Fruit fly (Drosophila melanogaster) whole organism, embryonic: ENCODE data around the gene pug.

ENCODE experiments used
- CG10209 ChIP-seq: fragments of 200-800 bp; sonication (Bioruptor generic); optimal IDR thresholded peaks from 3 replicates; lab custom pipeline; 2017; ENCODE audit warnings: missing biosample characterization, mild to moderate bottlenecking, missing genetic modification characterization, missing genetic modification reagents
- CG13287 ChIP-seq: fragments of 200-800 bp; sonication (Bioruptor generic); IDR thresholded peaks from 2 replicates; pipeline ENCODE4 v1.3.6; 2022; ENCODE audit warnings: missing biosample characterization, missing genetic modification characterization; ENCODE audit not compliant: partially characterized antibody
- CG14710 ChIP-seq: fragments of 200-800 bp; sonication (Bioruptor generic); optimal IDR thresholded peaks from 3 replicates; lab custom pipeline; 2019; ENCODE audit warnings: missing biosample characterization, mild to moderate bottlenecking, missing genetic modification characterization, moderate library complexity
- CG15601 ChIP-seq: fragments of 200-800 bp; sonication (Bioruptor generic); optimal IDR thresholded peaks from 3 replicates; lab custom pipeline; 2019; ENCODE audit warnings: missing biosample characterization, mild to moderate bottlenecking, missing genetic modification characterization, moderate library complexity
- CG1603 ChIP-seq: fragments of 200-800 bp; sonication (Bioruptor generic); optimal IDR thresholded peaks from 2 replicates; lab custom pipeline; 2019; ENCODE audit warnings: missing biosample characterization, mild to moderate bottlenecking, missing genetic modification characterization, moderate library complexity
- CG17186 ChIP-seq: fragments of 200-800 bp; sonication (Bioruptor generic); optimal IDR thresholded peaks from 3 replicates; lab custom pipeline; 2017; ENCODE audit warnings: missing biosample characterization, missing genetic modification reagents, missing genetic modification characterization
- CG17359 ChIP-seq: fragments of 200-800 bp; sonication (Bioruptor generic); optimal IDR thresholded peaks from 3 replicates; lab custom pipeline; 2018; ENCODE audit warnings: missing biosample characterization, mild to moderate bottlenecking, missing genetic modification characterization, moderate library complexity
- CG17612 ChIP-seq: fragments of 200-800 bp; sonication (Bioruptor generic); IDR thresholded peaks from 2 replicates; pipeline ENCODE4 v1.3.6; 2022; ENCODE audit warnings: missing biosample characterization, missing genetic modification characterization
- CG17912 ChIP-seq: fragments of 200-800 bp; sonication (Bioruptor generic); optimal IDR thresholded peaks from 2 replicates; lab custom pipeline; 2018; ENCODE audit warnings: missing biosample characterization, mild to moderate bottlenecking, missing genetic modification characterization
- CG32767 ChIP-seq: fragments of 200-800 bp; sonication (Bioruptor generic); IDR thresholded peaks from 2 replicates; pipeline ENCODE4 v1.3.6; 2022; ENCODE audit warnings: missing biosample characterization, missing genetic modification characterization
- CG3281 ChIP-seq: fragments of 200-800 bp; sonication (Bioruptor generic); optimal IDR thresholded peaks from 3 replicates; lab custom pipeline; 2017; ENCODE audit warnings: missing biosample characterization, mild to moderate bottlenecking, missing genetic modification characterization
- CG4730 ChIP-seq: fragments of 200-800 bp; sonication (Bioruptor generic); IDR thresholded peaks from 2 replicates; pipeline ENCODE4 v1.3.6; 2022; ENCODE audit warnings: missing biosample characterization, missing genetic modification characterization
- CG6683 ChIP-seq: fragments of 200-800 bp; sonication (Bioruptor generic); optimal IDR thresholded peaks from 2 replicates; lab custom pipeline; 2017; ENCODE audit warnings: missing biosample characterization, mild to moderate bottlenecking, missing genetic modification characterization, missing genetic modification reagents
- CG7745 ChIP-seq: fragments of 200-800 bp; sonication (Bioruptor generic); optimal IDR thresholded peaks from 2 replicates; lab custom pipeline; 2018; ENCODE audit warnings: missing biosample characterization, mild to moderate bottlenecking, missing genetic modification characterization, moderate library complexity
- CG8089 ChIP-seq: fragments of 200-800 bp; sonication (Bioruptor generic); optimal IDR thresholded peaks from 3 replicates; lab custom pipeline; 2016; ENCODE audit warnings: missing biosample characterization, missing genetic modification characterization
- CTCF ChIP-seq: fragments of 200-800 bp; sonication (Bioruptor generic); optimal IDR thresholded peaks from 2 replicates; lab custom pipeline; 2017; ENCODE audit warnings: missing biosample characterization, mild to moderate bottlenecking, missing genetic modification characterization, moderate library complexity
- Camta ChIP-seq: fragments of 200-800 bp; sonication (Bioruptor generic); optimal IDR thresholded peaks from 2 replicates; lab custom pipeline; 2016; ENCODE audit warnings: missing biosample characterization, missing genetic modification characterization
- D19B ChIP-seq: fragments of 200-800 bp; sonication (Bioruptor generic); optimal IDR thresholded peaks from 2 replicates; lab custom pipeline; 2017; ENCODE audit warnings: missing biosample characterization, mild to moderate bottlenecking, missing genetic modification characterization
- Dp ChIP-seq: fragments of 200-800 bp; sonication (Bioruptor generic); optimal IDR thresholded peaks from 2 replicates; lab custom pipeline; 2018; ENCODE audit warnings: missing biosample characterization, mild to moderate bottlenecking, missing genetic modification characterization, moderate library complexity
- E2f1 ChIP-seq: fragments of 200-800 bp; sonication (Bioruptor generic); IDR thresholded peaks from 2 replicates; pipeline ENCODE4 v1.3.6; 2022; ENCODE audit warnings: missing biosample characterization, missing genetic modification characterization
- Elba2 ChIP-seq: fragments of 200-800 bp; sonication (Bioruptor generic); optimal IDR thresholded peaks from 3 replicates; lab custom pipeline; 2016; ENCODE audit warnings: missing biosample characterization, missing genetic modification characterization
- GATAe ChIP-seq: fragments of 200-800 bp; sonication (Bioruptor generic); conservative IDR thresholded peaks from 2 replicates; pipeline ENCODE4 v1.3.6; 2022; ENCODE audit warnings: missing biosample characterization, missing genetic modification characterization
- H15 ChIP-seq: fragments of 200-800 bp; sonication (Bioruptor generic); IDR thresholded peaks from 3 replicates; pipeline ENCODE4 v1.3.6; 2022; ENCODE audit warnings: missing biosample characterization, missing genetic modification characterization
- Hr3 ChIP-seq: fragments of 200-800 bp; sonication (Bioruptor generic); optimal IDR thresholded peaks from 3 replicates; lab custom pipeline; 2016; ENCODE audit warnings: missing biosample characterization, missing genetic modification characterization
- MTF-1 ChIP-seq: fragments of 200-800 bp; sonication (Bioruptor generic); optimal IDR thresholded peaks from 2 replicates; lab custom pipeline; 2018; ENCODE audit warnings: missing biosample characterization, mild to moderate bottlenecking, missing genetic modification characterization, borderline replicate concordance
- Oaz ChIP-seq: fragments of 200-800 bp; sonication (Bioruptor generic); IDR thresholded peaks from 2 replicates; pipeline ENCODE4 v1.3.6; 2022; ENCODE audit warnings: missing biosample characterization, missing genetic modification characterization
- Optix ChIP-seq: fragments of 200-800 bp; sonication (Bioruptor generic); IDR thresholded peaks from 3 replicates; pipeline ENCODE4 v1.3.6; 2022; ENCODE audit warnings: missing biosample characterization, missing genetic modification characterization
- Poxn ChIP-seq: fragments of 200-800 bp; sonication (Bioruptor generic); IDR thresholded peaks from 2 replicates; pipeline ENCODE4 v1.3.6; 2022; ENCODE audit warnings: missing biosample characterization, missing genetic modification characterization
- Ptx1 ChIP-seq: fragments of 200-800 bp; sonication (Bioruptor generic); IDR thresholded peaks from 2 replicates; pipeline ENCODE4 v1.3.6; 2022; ENCODE audit warnings: missing biosample characterization, missing genetic modification characterization
- Rx ChIP-seq: fragments of 200-800 bp; sonication (Bioruptor generic); IDR thresholded peaks from 2 replicates; pipeline ENCODE4 v1.3.6; 2022; ENCODE audit warnings: missing biosample characterization, missing genetic modification characterization
- Sry-δ ChIP-seq: fragments of 200-800 bp; sonication (Bioruptor generic); optimal IDR thresholded peaks from 2 replicates; lab custom pipeline; 2016; ENCODE audit warnings: missing biosample characterization, missing genetic modification characterization
- Trl ChIP-seq, 3 experiments: fragments of >200 bp in 2 of 3; fragments of 200-800 bp in 1 of 3; sonication (Bioruptor generic) in 1 of 3; optimal IDR thresholded peaks; 2 replicates in 1 of 3; 3 replicates in 2 of 3; lab custom pipeline; 2016 to 2017; ENCODE audit warnings: missing biosample characterization in 1 of 3, missing genetic modification characterization in 1 of 3
- Usf ChIP-seq: fragments of 200-800 bp; sonication (Bioruptor generic); optimal IDR thresholded peaks from 2 replicates; lab custom pipeline; 2017; ENCODE audit warnings: missing genotype, missing biosample characterization, missing genetic modification characterization
- ac ChIP-seq: fragments of 200-800 bp; sonication (Bioruptor generic); optimal IDR thresholded peaks from 3 replicates; lab custom pipeline; 2017; ENCODE audit warnings: missing biosample characterization, mild to moderate bottlenecking, missing genetic modification characterization
- cato ChIP-seq: fragments of 200-800 bp; sonication (Bioruptor generic); optimal IDR thresholded peaks from 2 replicates; lab custom pipeline; 2016; ENCODE audit warnings: missing biosample characterization, missing genetic modification characterization, borderline replicate concordance
- ci ChIP-seq: fragments of 200-800 bp; sonication (Bioruptor generic); IDR thresholded peaks from 3 replicates; pipeline ENCODE4 v1.3.6; 2022; ENCODE audit warnings: missing biosample characterization, missing genetic modification characterization
- danr ChIP-seq: fragments of 200-800 bp; sonication (Bioruptor generic); IDR thresholded peaks from 2 replicates; pipeline ENCODE4 v1.3.6; 2022; ENCODE audit warnings: missing biosample characterization, missing genetic modification characterization
- dimm ChIP-seq: fragments of 200-800 bp; sonication (Bioruptor generic); IDR thresholded peaks from 2 replicates; pipeline ENCODE4 v1.3.6; 2022; ENCODE audit warnings: missing biosample characterization, missing genetic modification characterization
- fd102C ChIP-seq: fragments of 200-800 bp; sonication (Bioruptor generic); optimal IDR thresholded peaks from 2 replicates; lab custom pipeline; 2018; ENCODE audit warnings: missing biosample characterization, mild to moderate bottlenecking, missing genetic modification characterization, moderate library complexity
- ind ChIP-seq: fragments of 200-800 bp; sonication (Bioruptor generic); optimal IDR thresholded peaks from 3 replicates; lab custom pipeline; 2016; ENCODE audit warnings: missing biosample characterization, missing genetic modification characterization
- insv ChIP-seq, 2 experiments: fragments of 200-800 bp; sonication (Bioruptor generic); optimal IDR thresholded peaks; 3 replicates each; lab custom pipeline; 2016 to 2018; ENCODE audit warnings: missing biosample characterization in 2 of 2, missing genetic modification characterization in 2 of 2
- ken ChIP-seq: fragments of 200-800 bp; sonication (Bioruptor generic); IDR thresholded peaks from 3 replicates; pipeline ENCODE4 v1.3.6; 2022; ENCODE audit warnings: missing biosample characterization, missing genetic modification characterization
- knrl ChIP-seq: fragments of 200-800 bp; sonication (Bioruptor generic); IDR thresholded peaks from 3 replicates; pipeline ENCODE4 v1.3.6; 2022; ENCODE audit warnings: missing biosample characterization, missing genetic modification characterization; ENCODE audit not compliant: partially characterized antibody
- mld ChIP-seq: fragments of 200-800 bp; sonication (Bioruptor generic); IDR thresholded peaks from 3 replicates; pipeline ENCODE4 v1.3.6; 2022; ENCODE audit warnings: missing biosample characterization, missing genetic modification characterization; ENCODE audit not compliant: partially characterized antibody
- nom ChIP-seq: fragments of 200-800 bp; sonication (Bioruptor generic); optimal IDR thresholded peaks from 2 replicates; lab custom pipeline; 2017; ENCODE audit warnings: missing biosample characterization, missing genetic modification characterization, mild to moderate bottlenecking, moderate library complexity, missing genetic modification reagents
- p53 ChIP-seq: fragments of 200-800 bp; sonication (Bioruptor generic); optimal IDR thresholded peaks from 2 replicates; lab custom pipeline; 2016; ENCODE audit warnings: missing biosample characterization, missing genetic modification characterization
- pum ChIP-seq: fragments of 200-800 bp; sonication (Bioruptor generic); optimal IDR thresholded peaks from 2 replicates; lab custom pipeline; 2016; ENCODE audit warnings: missing biosample characterization, missing genetic modification characterization
- sug ChIP-seq: fragments of 200-800 bp; optimal IDR thresholded peaks from 2 replicates; lab custom pipeline; 2019; ENCODE audit warnings: missing biosample characterization, mild to moderate bottlenecking, missing genetic modification characterization, moderate library complexity
- unpg ChIP-seq: fragments of 200-800 bp; sonication (Bioruptor generic); optimal IDR thresholded peaks from 3 replicates; lab custom pipeline; 2018; ENCODE audit warnings: missing biosample characterization, mild to moderate bottlenecking, missing genetic modification characterization, moderate library complexity

pug gene

dm6 chr3R:10680825-10681681 lies 15.3 kb upstream of the pug start, which contains the start of gene Phyhd1 (continued):
- TF ChIP-seq D19B (GFP tag; lab: Kevin White, UChicago), result peak; percentile 87
- TF ChIP-seq Rx, result peak; percentile 90
- TF ChIP-seq unpg, result peak; percentile 98
- TF ChIP-seq CG8089, result peak; percentile 94
- no peak for TF ChIP-seq Trl (optimal IDR thresholded peaks at IDR 0.05; lab: Kevin White, UChicago)
- peak; percentile 93 for TF ChIP-seq Trl (GFP tag; optimal IDR thresholded peaks at IDR 0.05; lab: Kevin White, UChicago)
- peak; percentile 71 for TF ChIP-seq Sry-δ (GFP tag; lab: Kevin White, UChicago)
- peak; percentile 82 for TF ChIP-seq Poxn
- TF ChIP-seq pum, result peak; percentile 90
- peak; percentile 95 for TF ChIP-seq CG10209 (GFP tag; lab: Kevin White, UChicago)
- TF ChIP-seq ac, result peak; percentile 81
- peak; percentile 95 for TF ChIP-seq Ptx1 (GFP tag; lab: Robert Waterston, UW)
- TF ChIP-seq CG17359, result peak; percentile 95
- TF ChIP-seq CG32767, result peak; percentile 90
- peak; percentile 90 for TF ChIP-seq cato
- TF ChIP-seq CTCF (GFP tag; lab: Kevin White, UChicago), result peak; percentile 52
- TF ChIP-seq ind (GFP tag; lab: Kevin White, UChicago), result peak; percentile 95
- peak; percentile 86 for TF ChIP-seq CG6683 (GFP tag; lab: Kevin White, UChicago)
- peak; percentile 14 to 34 for TF ChIP-seq insv (GFP tag; optimal IDR thresholded peaks at IDR 0.05; lab: Kevin White, UChicago)
- TF ChIP-seq Hr3, result peak; percentile 94
- no peak for TF ChIP-seq fd102C (GFP tag; lab: Kevin White, UChicago)
- TF ChIP-seq knrl (GFP tag; lab: Robert Waterston, UW), result no peak
- no peak for TF ChIP-seq CG13287 (GFP tag; lab: Robert Waterston, UW)
- peak; percentile 89 for TF ChIP-seq CG14710 (tag; lab: Kevin White, UChicago)
- TF ChIP-seq CG4730 (GFP tag; lab: Robert Waterston, UW), result peak; percentile 86
- TF ChIP-seq nom, result no peak
- TF ChIP-seq Dp (GFP tag; lab: Kevin White, UChicago), result no peak
- peak; percentile 88 for TF ChIP-seq CG15601 (tag; lab: Kevin White, UChicago)
- TF ChIP-seq mld, result no peak
- TF ChIP-seq Optix (GFP tag; lab: Robert Waterston, UW), result peak; percentile 82
- TF ChIP-seq Elba2 (GFP tag; lab: Kevin White, UChicago), result peak; percentile 41
- TF ChIP-seq p53 (GFP tag; lab: Kevin White, UChicago), result peak; percentile 39
- peak; percentile 97 for TF ChIP-seq CG1603 (tag; lab: Kevin White, UChicago)
- TF ChIP-seq Usf (GFP tag; lab: Kevin White, UChicago), result peak; percentile 89
- peak; percentile 81 for TF ChIP-seq MTF-1
- peak; percentile 92 for TF ChIP-seq CG3281 (GFP tag; lab: Kevin White, UChicago)
- peak; percentile 87 for TF ChIP-seq H15 (GFP tag; lab: Robert Waterston, UW)
- TF ChIP-seq ken (GFP tag; lab: Robert Waterston, UW), result peak; percentile 97
- TF ChIP-seq ci, result peak; percentile 97
- TF ChIP-seq GATAe (GFP tag; lab: Robert Waterston, UW), result peak; percentile 87
- peak; percentile 34 for TF ChIP-seq CG7745 (tag; lab: Kevin White, UChicago)
- peak; percentile 70 for TF ChIP-seq danr (GFP tag; lab: Robert Waterston, UW)
- TF ChIP-seq sug, result peak; percentile 81
- peak; percentile 76 for TF ChIP-seq CG17612
- peak; percentile 64 for TF ChIP-seq dimm
- TF ChIP-seq CG17186 (GFP tag; lab: Kevin White, UChicago), result peak; percentile 73
- TF ChIP-seq E2f1 (GFP tag; lab: Robert Waterston, UW), result peak; percentile 94
- no peak for TF ChIP-seq CG17912 (GFP tag; lab: Kevin White, UChicago)
- TF ChIP-seq Camta (GFP tag; lab: Kevin White, UChicago), result peak; percentile 89
- peak; percentile 89 for TF ChIP-seq Oaz (GFP tag; lab: Robert Waterston, UW)
